Worm (Caenorhabditis elegans): Measurements from ENCODE around the gene srx-58.
"Not testable (repeated sequence)": the region's sequence is repeated elsewhere in the genome, so short reads cannot be mapped to it uniquely, and the experiment has no call there.

DNA sequence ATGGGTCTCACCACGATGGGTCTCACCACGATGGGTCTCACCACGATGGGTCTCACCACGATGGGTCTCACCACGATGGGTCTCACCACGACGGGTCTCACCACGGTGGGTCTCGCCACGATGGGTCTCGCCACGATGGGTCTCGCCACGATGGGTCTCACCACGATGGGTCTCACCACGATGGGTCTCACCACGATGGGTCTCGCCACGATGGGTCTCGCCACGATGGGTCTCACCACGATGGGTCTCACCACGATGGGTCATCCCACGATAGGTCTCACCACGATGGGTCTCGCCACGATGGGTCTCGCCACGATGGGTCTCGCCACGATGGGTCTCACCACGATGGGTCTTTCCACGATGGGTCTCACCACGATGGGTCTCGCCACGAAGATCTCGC is 30.6 kb upstream of the srx-58 start:
- not testable (repeated sequence) for TF ChIP-seq unc-130 (GFP tag; optimal IDR thresholded peaks at IDR 0.05); zfh-2 (GFP tag; conservative IDR thresholded peaks at IDR 0.05); madf-8 (GFP tag; conservative IDR thresholded peaks at IDR 0.05); snpc-4 (GFP tag; optimal IDR thresholded peaks at IDR 0.05); snpc-4 (tag; optimal IDR thresholded peaks at IDR 0.05); lsy-27 (tag; optimal IDR thresholded peaks at IDR 0.05; ENCODE audit: borderline replicate concordance, insufficient read depth); snpc-1.1 (tag; optimal IDR thresholded peaks at IDR 0.05; ENCODE audit: insufficient read depth); nfyb-1 (GFP tag; IDR thresholded peaks at IDR 0.05); ZK185.1 (tag; optimal IDR thresholded peaks at IDR 0.05; ENCODE audit: poor library complexity, severe bottlenecking)

Measured in whole organism, young adult.